Worm (Caenorhabditis elegans): ENCODE measurements around the gene nst-1.
A peak's percentile ranks its signal among the peaks of the same experiment; 100 is the strongest.

The nst-1 gene

ce11 chrII:8259674-8260073 lies 23.3 kb downstream of the nst-1 start (continued):
- TF ChIP-seq ceh-82 (tag; optimal IDR thresholded peaks at IDR 0.05), result no peak
- peak in 1 of 2 experiments; percentile 36 for TF ChIP-seq lin-35 (GFP tag; optimal IDR thresholded peaks at IDR 0.05)
- no peak for TF ChIP-seq fkh-4 (tag; optimal IDR thresholded peaks at IDR 0.05; ENCODE audit: borderline replicate concordance)
- no peak for TF ChIP-seq sup-37 (GFP tag; optimal IDR thresholded peaks at IDR 0.05)
- peak; percentile 43 for TF ChIP-seq snu-23 (GFP tag; optimal IDR thresholded peaks at IDR 0.05)
- TF ChIP-seq egl-27 (tag; optimal IDR thresholded peaks at IDR 0.05), result no peak
- no peak for TF ChIP-seq pag-3 (tag; optimal IDR thresholded peaks at IDR 0.05; ENCODE audit: borderline replicate concordance, insufficient read depth)
- TF ChIP-seq nhr-28 (tag; optimal IDR thresholded peaks at IDR 0.05), result no peak
- TF ChIP-seq pqm-1 (tag; optimal IDR thresholded peaks at IDR 0.05), result no peak

DNA sequence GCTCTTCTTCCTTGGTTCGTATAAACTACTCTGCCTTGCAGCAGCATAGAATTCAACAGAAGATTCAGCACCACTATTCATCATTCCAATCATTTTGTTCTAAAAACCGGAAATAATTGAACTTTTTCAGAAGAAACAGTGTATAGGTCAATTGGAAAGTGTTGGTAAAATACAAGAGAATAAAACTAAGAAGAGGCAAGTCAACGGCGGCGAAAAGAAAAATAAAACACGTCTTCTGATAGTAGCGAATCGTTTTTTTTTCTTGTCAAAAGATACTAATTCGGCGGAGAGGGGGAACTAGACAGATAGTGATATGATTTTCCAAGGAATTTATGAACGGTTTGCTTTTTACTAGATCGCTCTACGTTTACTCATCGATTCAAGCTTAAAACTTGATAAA lies 24.0 kb downstream of the nst-1 start, which contains the start of gene F35C11.6:
TSS of gene F35C11.6 (minus strand) at position 101 of the 400 bp plus-strand sequence.
- no peak for TF ChIP-seq zip-4 (GFP tag; optimal IDR thresholded peaks at IDR 0.05)
- TF ChIP-seq elt-3 (tag; optimal IDR thresholded peaks at IDR 0.05), result peak in 1 of 6 experiments; percentile 3
- TF ChIP-seq ceh-63 (GFP tag; optimal IDR thresholded peaks at IDR 0.05), result no peak
- TF ChIP-seq blmp-1 (tag; optimal IDR thresholded peaks at IDR 0.05), result peak; percentile 9

DNA sequence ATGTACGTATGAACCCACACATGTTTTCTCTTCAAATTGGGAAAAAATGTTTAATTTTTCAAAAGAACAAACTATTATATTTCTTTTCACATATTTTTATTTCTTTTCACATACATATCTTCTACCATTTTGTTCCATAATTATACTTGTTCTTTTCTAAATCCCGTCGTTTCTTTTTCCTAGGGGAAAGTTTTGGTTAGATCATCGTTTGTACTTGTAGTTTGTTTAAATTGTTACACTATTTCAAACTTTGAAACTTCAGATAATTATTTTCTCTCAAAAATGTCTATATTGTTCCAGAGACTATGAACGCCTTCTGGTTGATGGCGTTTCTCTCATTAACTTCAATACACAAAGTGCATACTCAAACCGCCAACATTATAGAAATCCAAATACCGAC lies 27.0 kb downstream of the nst-1 start, which contains the start of gene F35C11.7:
TSS of gene F35C11.7 (plus strand) at position 301 of the 400 bp plus-strand sequence.
- TF ChIP-seq aha-1 (tag; optimal IDR thresholded peaks at IDR 0.05) (no peak), efl-1 (optimal IDR thresholded peaks at IDR 0.05) (no peak), efl-1 (GFP tag; optimal IDR thresholded peaks at IDR 0.05 in 1 of 2) (no peak), ceh-88 (GFP tag; IDR thresholded peaks at IDR 0.05) (no peak), hlh-4 (tag; optimal IDR thresholded peaks at IDR 0.05) (no peak), lin-14 (GFP tag; optimal IDR thresholded peaks at IDR 0.05) (no peak), tlp-1 (tag; optimal IDR thresholded peaks at IDR 0.05) (no peak), ceh-63 (GFP tag; optimal IDR thresholded peaks at IDR 0.05) (no peak), nhr-85 (tag) (no peak), nhr-84 (tag; optimal IDR thresholded peaks at IDR 0.05) (no peak), ceh-90 (tag; optimal IDR thresholded peaks at IDR 0.05) (no peak), ceh-8 (GFP tag; optimal IDR thresholded peaks at IDR 0.05) (no peak), fos-1 (tag; optimal IDR thresholded peaks at IDR 0.05) (no peak), lir-3 (tag; optimal IDR thresholded peaks at IDR 0.05; ENCODE audit: poor library complexity) (no peak)

DNA sequence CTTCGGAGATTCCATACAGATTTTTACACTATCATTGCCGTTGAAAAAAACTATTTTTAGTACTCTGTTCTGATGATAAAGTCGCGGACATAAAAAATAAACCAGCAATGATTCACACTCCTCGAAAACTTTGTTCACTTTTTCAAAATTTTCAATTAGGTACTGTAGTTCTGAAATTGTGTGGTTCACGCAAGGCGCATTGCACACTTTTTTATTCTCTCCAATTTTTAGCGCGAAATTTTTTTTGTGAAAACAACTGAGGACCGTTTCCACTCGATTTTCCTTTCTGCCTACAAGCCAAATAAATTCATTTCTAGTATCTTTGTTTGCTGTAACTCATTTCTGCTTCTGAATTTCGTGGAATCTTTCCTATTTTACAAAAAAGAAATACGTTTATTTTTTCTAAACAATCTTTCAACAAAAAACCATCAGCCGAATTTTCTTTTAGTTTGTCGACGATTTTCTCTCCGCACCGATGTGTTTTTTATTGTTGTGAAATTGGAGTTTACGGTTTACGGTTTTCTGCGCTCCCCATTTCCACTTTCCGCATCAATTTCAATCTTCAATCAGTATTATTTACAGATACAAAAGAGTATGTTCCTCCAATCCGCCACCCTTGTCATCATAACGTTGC lies 29.7 kb downstream of the nst-1 start, which contains the start of gene F35C11.5:
TSS of gene F35C11.5 (plus strand) at position 584 of the 634 bp plus-strand sequence.
- no peak for TF ChIP-seq unc-130 (tag; optimal IDR thresholded peaks at IDR 0.05)
- TF ChIP-seq pax-3 (tag; optimal IDR thresholded peaks at IDR 0.05), result no peak
- TF ChIP-seq hlh-17 (GFP tag; optimal IDR thresholded peaks at IDR 0.05; ENCODE audit: borderline replicate concordance), result no peak
- TF ChIP-seq ceh-82 (tag; optimal IDR thresholded peaks at IDR 0.05), result no peak
- TF ChIP-seq ceh-90 (tag; optimal IDR thresholded peaks at IDR 0.05), result no peak
- TF ChIP-seq nhr-237 (tag; optimal IDR thresholded peaks at IDR 0.05), result no peak
- no peak for TF ChIP-seq nhr-85 (tag)
- TF ChIP-seq fos-1 (tag; optimal IDR thresholded peaks at IDR 0.05), result no peak
- TF ChIP-seq jun-1 (tag; optimal IDR thresholded peaks at IDR 0.05), result no peak
- TF ChIP-seq lin-14 (GFP tag; optimal IDR thresholded peaks at IDR 0.05), result no peak
- no peak for TF ChIP-seq tbx-2 (tag; optimal IDR thresholded peaks at IDR 0.05)

DNA sequence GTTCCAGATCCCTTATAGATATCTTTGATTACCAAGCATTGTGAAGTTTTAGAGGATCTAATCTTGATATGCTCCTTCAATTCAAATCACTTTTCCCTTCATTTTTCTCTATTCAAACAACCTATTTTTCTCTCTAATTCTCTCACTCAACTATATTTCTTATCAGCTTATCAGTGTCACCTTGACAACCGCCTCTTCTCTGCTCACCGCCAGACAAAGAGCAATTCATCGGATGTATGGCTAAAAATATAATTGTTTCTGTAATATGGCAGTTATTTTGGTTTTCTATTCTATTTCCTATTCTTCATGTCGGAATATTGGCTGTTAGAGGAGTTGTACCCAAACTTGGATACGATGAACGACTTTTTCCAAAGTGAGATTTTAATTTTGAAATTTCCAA lies 33.3 kb downstream of the nst-1 start:
- no peak for TF ChIP-seq fkh-10 (GFP tag; optimal IDR thresholded peaks at IDR 0.05)
- TF ChIP-seq dpl-1 (GFP tag; optimal IDR thresholded peaks at IDR 0.05), result no peak
- no peak for TF ChIP-seq egl-13 (tag; optimal IDR thresholded peaks at IDR 0.05)
- no peak for TF ChIP-seq lin-13 (GFP tag; optimal IDR thresholded peaks at IDR 0.05)
- TF ChIP-seq elt-2 (tag; optimal IDR thresholded peaks at IDR 0.05), result peak; percentile 36
- TF ChIP-seq sptf-1 (tag; optimal IDR thresholded peaks at IDR 0.05), result no peak
- no peak for TF ChIP-seq lsy-2 (tag; optimal IDR thresholded peaks at IDR 0.05)
- TF ChIP-seq C04F5.9 (tag; optimal IDR thresholded peaks at IDR 0.05), result no peak
